Worm (Caenorhabditis elegans) whole organism, L1 larva: Measurements from ENCODE around the gene sumv-1.

Source experiments
- ces-1 ChIP-seq: fragments of 150-350 bp; optimal IDR thresholded peaks from 2 replicates; lab custom pipeline; 2014; ENCODE audit warnings: missing biosample characterization, missing genetic modification reagents, missing genetic modification characterization
- irx-1 ChIP-seq: sonication (generic microtip); optimal IDR thresholded peaks from 2 replicates; lab custom pipeline; 2016; ENCODE audit warnings: missing genetic modification characterization, missing compliant biosample characterization
- nhr-85 ChIP-seq: sonication (generic microtip); peaks from one replicate; lab custom pipeline; 2016; ENCODE audit warnings: missing genetic modification characterization, inconsistent platforms, missing compliant biosample characterization
- unc-62 ChIP-seq: fragments of 150-350 bp; optimal IDR thresholded peaks from 2 replicates; lab custom pipeline; 2014; ENCODE audit warnings: missing biosample characterization, missing genetic modification reagents, missing genetic modification characterization

DNA sequence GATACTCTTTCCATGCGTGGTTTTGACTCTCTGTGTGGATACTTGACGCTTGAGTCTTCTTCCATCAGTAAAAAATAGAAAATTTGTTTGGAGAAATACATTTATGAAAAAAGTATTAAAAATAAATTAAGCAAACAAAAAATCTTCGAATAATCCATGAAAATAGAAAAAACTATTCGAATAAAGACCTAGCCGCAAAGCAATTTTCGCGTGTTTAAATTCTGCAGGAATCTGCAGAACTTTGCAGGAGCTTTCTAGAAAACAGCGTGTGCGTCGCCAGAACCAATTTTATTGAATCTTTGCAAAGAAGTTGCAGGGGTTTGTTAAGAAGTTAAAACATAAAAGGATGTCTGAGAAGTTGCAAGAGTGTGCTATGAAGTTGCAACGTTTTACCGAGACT is 32.2 kb upstream of the sumv-1 start, which contains the start of gene ZC395.11:
- no peak for TF ChIP-seq unc-62 (GFP tag; lab: Kevin White, UChicago)
- TF ChIP-seq ces-1 (GFP tag; lab: Kevin White, UChicago), result no peak
- TF ChIP-seq irx-1 (tag; lab: Kevin White, UChicago), result no peak
- TF ChIP-seq nhr-85 (tag; lab: Kevin White, UChicago), result no peak
